Worm (Caenorhabditis elegans) whole organism, midembryonic: ENCODE results near the gene Y62F5A.9.

Experiments used
- klf-2 ChIP-seq: fragments of 200-800 bp; sonication (Bioruptor generic); conservative IDR thresholded peaks from 2 replicates; pipeline ENCODE4 v1.3.6; 2022; ENCODE audit warnings: missing genetic modification reagents, missing genetic modification characterization, missing compliant biosample characterization
- med-1 ChIP-seq: sonication (generic microtip); optimal IDR thresholded peaks from 2 replicates; lab custom pipeline; 2017; ENCODE audit warnings: missing genetic modification characterization, mild to moderate bottlenecking, missing compliant biosample characterization, antibody characterized with exemption, missing genetic modification reagents; ENCODE audit not compliant: insufficient read depth
- ref-1 ChIP-seq: fragments of 200-800 bp; sonication (Bioruptor generic); conservative IDR thresholded peaks from 2 replicates; pipeline ENCODE4 v1.3.6; 2022; ENCODE audit warnings: missing genetic modification reagents, missing genetic modification characterization, missing compliant biosample characterization

ce11 chrII:11537606-11538016 lies 1.0 kb downstream of the Y62F5A.9 start:
- no peak for TF ChIP-seq med-1
- TF ChIP-seq ref-1 (GFP tag; lab: Robert Waterston, UW): no peak
- TF ChIP-seq klf-2: no peak
